Worm (Caenorhabditis elegans) whole organism, L4/young adult: ENCODE measurements around the gene C13F10.5.

Experiments
- W03F9.2 ChIP-seq: fragments of 150-350 bp; optimal IDR thresholded peaks from 2 replicates; lab custom pipeline; 2014; ENCODE audit warnings: missing biosample characterization, missing genetic modification characterization
- dao-5 ChIP-seq: sonication (generic microtip); optimal IDR thresholded peaks from 2 replicates; lab custom pipeline; 2016; ENCODE audit warnings: missing genotype, missing genetic modification characterization, moderate library complexity, missing compliant biosample characterization
- him-1 ChIP-seq: sonication (generic microtip); optimal IDR thresholded peaks from 2 replicates; lab custom pipeline; 2016; ENCODE audit warnings: missing genotype, missing genetic modification reagents, missing genetic modification characterization, missing compliant biosample characterization

DNA sequence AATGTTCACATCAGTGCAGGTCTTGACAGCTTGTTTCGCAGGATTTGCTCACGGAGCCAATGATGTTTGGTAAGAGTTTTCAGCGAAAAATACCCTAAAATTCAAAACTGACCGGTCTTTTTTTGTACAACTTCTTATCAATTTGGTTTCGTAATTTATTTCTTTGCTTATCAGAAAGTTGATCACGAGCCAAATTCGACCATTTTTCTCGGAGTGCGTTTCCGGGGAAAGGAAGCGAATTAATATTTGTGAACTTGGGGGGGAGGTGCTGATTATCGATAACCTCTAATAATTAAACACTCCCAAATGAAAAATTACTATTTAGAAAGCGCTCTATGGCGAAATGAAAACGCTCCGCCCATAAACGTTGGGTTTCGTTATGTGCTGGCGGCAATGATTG, 32.3 kb downstream of the C13F10.5 start:
- TF ChIP-seq him-1 (tag; lab: Kevin White, UChicago): no peak
- no peak for TF ChIP-seq dao-5 (tag; lab: Kevin White, UChicago)
- TF ChIP-seq W03F9.2: no peak
